In genomic region chrX:12591223-12592120, dm6 we compare ENCODE assay signal across 1 fruit fly cellular context.
TF ChIP-seq lines count a peak whose summit lies in the region.

No protein-coding gene starts in this region.

TF ChIP-seq in whole organism, embryonic, 481 proteins besides CTCF, POLR2A, EP300 and RAD21 (continued from another document):
- peak; percentile 49 for TF ChIP-seq CG11398 (GFP tag; optimal IDR thresholded peaks at IDR 0.05; lab: Kevin White, UChicago)
- TF ChIP-seq lilli (GFP tag; optimal IDR thresholded peaks at IDR 0.05; lab: Kevin White, UChicago): peak; percentile 25
- peak; percentile 46 for TF ChIP-seq tin (GFP tag; optimal IDR thresholded peaks at IDR 0.05; lab: Kevin White, UChicago)
- TF ChIP-seq CG34422 (GFP tag; IDR thresholded peaks at IDR 0.05; lab: Robert Waterston, UW): no peak; the same call in 2 of the 3 replicates
- no peak for TF ChIP-seq CG7357 (GFP tag; IDR thresholded peaks at IDR 0.05; lab: Robert Waterston, UW)
- TF ChIP-seq CG8089 (GFP tag; optimal IDR thresholded peaks at IDR 0.05; lab: Kevin White, UChicago): peak; percentile 11
- TF ChIP-seq CG42726 (GFP tag; IDR thresholded peaks at IDR 0.05; lab: Robert Waterston, UW; ENCODE audit: partially characterized antibody): no peak
- TF ChIP-seq pum (GFP tag; optimal IDR thresholded peaks at IDR 0.05; lab: Kevin White, UChicago): no peak
- TF ChIP-seq Ets65A (GFP tag; lab: Kevin White, UChicago): peak; percentile 93
- TF ChIP-seq dmrt11E (tag; optimal IDR thresholded peaks at IDR 0.05; lab: Kevin White, UChicago): peak; percentile 50
- no peak for TF ChIP-seq ftz-f1 (GFP tag; optimal IDR thresholded peaks at IDR 0.05; lab: Kevin White, UChicago)
- peak; percentile 82; the same call in 3 of the 4 replicates for TF ChIP-seq chinmo (GFP tag; IDR thresholded peaks at IDR 0.05; lab: Robert Waterston, UW; ENCODE audit: partially characterized antibody)
- TF ChIP-seq CG12236 (GFP tag; optimal IDR thresholded peaks at IDR 0.05; lab: Kevin White, UChicago): peak; percentile 23
- TF ChIP-seq Blimp-1 (GFP tag; optimal IDR thresholded peaks at IDR 0.05; lab: Kevin White, UChicago): peak; percentile 33
- peak; percentile 46 for TF ChIP-seq Nf-YB (GFP tag; optimal IDR thresholded peaks at IDR 0.05; lab: Kevin White, UChicago)
- TF ChIP-seq Sin3A (optimal IDR thresholded peaks at IDR 0.05; lab: Kevin White, UChicago): no peak
- peak; percentile 23 for TF ChIP-seq Camta (GFP tag; optimal IDR thresholded peaks at IDR 0.05; lab: Kevin White, UChicago)
- TF ChIP-seq fd64A (GFP tag; optimal IDR thresholded peaks at IDR 0.05; lab: Kevin White, UChicago): peak; percentile 47
- TF ChIP-seq so (GFP tag; IDR thresholded peaks at IDR 0.05; lab: Robert Waterston, UW): no peak
- peak; percentile 17; the same call in 1 of the 2 replicates for TF ChIP-seq CG11085 (GFP tag; IDR thresholded peaks at IDR 0.05; lab: Robert Waterston, UW)
- TF ChIP-seq NC2β (GFP tag; optimal IDR thresholded peaks at IDR 0.05; lab: Kevin White, UChicago): peak; percentile 23
- peak; percentile 40 for TF ChIP-seq CG8944 (GFP tag; optimal IDR thresholded peaks at IDR 0.05; lab: Kevin White, UChicago)
- peak; percentile 32 for TF ChIP-seq CG6654 (GFP tag; optimal IDR thresholded peaks at IDR 0.05; lab: Kevin White, UChicago)
- peak; percentile 4 for TF ChIP-seq zfh2 (GFP tag; optimal IDR thresholded peaks at IDR 0.05; lab: Kevin White, UChicago)
- peak; percentile 39 to 62 for TF ChIP-seq bsh (GFP tag; optimal IDR thresholded peaks at IDR 0.05; lab: Kevin White, UChicago)
- no peak for TF ChIP-seq CG12071 (GFP tag; optimal IDR thresholded peaks at IDR 0.05; lab: Kevin White, UChicago)
- peak; percentile 43 for TF ChIP-seq CG2712 (tag; optimal IDR thresholded peaks at IDR 0.05; lab: Kevin White, UChicago)
- no peak for TF ChIP-seq Trl (optimal IDR thresholded peaks at IDR 0.05; lab: Kevin White, UChicago)
- TF ChIP-seq Trl (GFP tag; optimal IDR thresholded peaks at IDR 0.05; lab: Kevin White, UChicago): peak; percentile 43
- peak; percentile 31 for TF ChIP-seq Asciz (GFP tag; optimal IDR thresholded peaks at IDR 0.05; lab: Kevin White, UChicago)
- peak; percentile 12 for TF ChIP-seq CG11723 (GFP tag; optimal IDR thresholded peaks at IDR 0.05; lab: Kevin White, UChicago)
- peak; percentile 10 for TF ChIP-seq cato (GFP tag; optimal IDR thresholded peaks at IDR 0.05; lab: Kevin White, UChicago; ENCODE audit: borderline replicate concordance)
- peak; percentile 23 for TF ChIP-seq repo (GFP tag; optimal IDR thresholded peaks at IDR 0.05; lab: Kevin White, UChicago)
- TF ChIP-seq CG4854 (GFP tag; optimal IDR thresholded peaks at IDR 0.05; lab: Kevin White, UChicago): no peak
- no peak for TF ChIP-seq rib (GFP tag; IDR thresholded peaks at IDR 0.05; lab: Robert Waterston, UW)
- TF ChIP-seq Ssrp (tag; optimal IDR thresholded peaks at IDR 0.05; lab: Kevin White, UChicago): peak; percentile 36
- no peak for TF ChIP-seq CG9932 (GFP tag; IDR thresholded peaks at IDR 0.05; lab: Robert Waterston, UW)
- no peak for TF ChIP-seq aop (GFP tag; IDR thresholded peaks at IDR 0.05; lab: Robert Waterston, UW)
- TF ChIP-seq maf-S (GFP tag; optimal IDR thresholded peaks at IDR 0.05; lab: Kevin White, UChicago): no peak
- TF ChIP-seq CG5180 (GFP tag; optimal IDR thresholded peaks at IDR 0.05; lab: Kevin White, UChicago): peak; percentile 56
- peak; percentile 45 for TF ChIP-seq Mes4 (GFP tag; optimal IDR thresholded peaks at IDR 0.05; lab: Kevin White, UChicago)
- TF ChIP-seq CG2678 (tag; optimal IDR thresholded peaks at IDR 0.05; lab: Kevin White, UChicago): peak; percentile 66
- TF ChIP-seq CG12769 (tag; optimal IDR thresholded peaks at IDR 0.05; lab: Kevin White, UChicago): peak; percentile 62
- peak; percentile 53 for TF ChIP-seq cwo (GFP tag; optimal IDR thresholded peaks at IDR 0.05; lab: Kevin White, UChicago)
- peak; percentile 13 to 64 for TF ChIP-seq Hr51 (GFP tag; optimal IDR thresholded peaks at IDR 0.05; lab: Kevin White, UChicago)
- no peak for TF ChIP-seq z (GFP tag; IDR thresholded peaks at IDR 0.05; lab: Robert Waterston, UW)
- peak; percentile 13 for TF ChIP-seq twi (tag; optimal IDR thresholded peaks at IDR 0.05; lab: Kevin White, UChicago)
- no peak for TF ChIP-seq HLH4C (GFP tag; IDR thresholded peaks at IDR 0.05; lab: Robert Waterston, UW; ENCODE audit: partially characterized antibody)
- peak; percentile 63 for TF ChIP-seq phol (tag; optimal IDR thresholded peaks at IDR 0.05; lab: Kevin White, UChicago)
- no peak for TF ChIP-seq pfk (GFP tag; optimal IDR thresholded peaks at IDR 0.05; lab: Kevin White, UChicago)
- no peak for TF ChIP-seq TFAM (GFP tag; optimal IDR thresholded peaks at IDR 0.05; lab: Kevin White, UChicago)
- TF ChIP-seq sens (GFP tag; lab: Kevin White, UChicago): peak; percentile 93
- TF ChIP-seq Hmx (GFP tag; optimal IDR thresholded peaks at IDR 0.05; lab: Kevin White, UChicago): no peak
- peak; percentile 43 for TF ChIP-seq CG4820 (GFP tag; optimal IDR thresholded peaks at IDR 0.05; lab: Kevin White, UChicago)
- TF ChIP-seq sob (GFP tag; IDR thresholded peaks at IDR 0.05; lab: Robert Waterston, UW): no peak
- TF ChIP-seq CG1602 (GFP tag; optimal IDR thresholded peaks at IDR 0.05; lab: Kevin White, UChicago): peak; percentile 22
- peak; percentile 40 for TF ChIP-seq Sox102F (GFP tag; optimal IDR thresholded peaks at IDR 0.05; lab: Kevin White, UChicago)
- no peak for TF ChIP-seq CG9797 (GFP tag; optimal IDR thresholded peaks at IDR 0.05; lab: Kevin White, UChicago)
- TF ChIP-seq vvl (GFP tag; IDR thresholded peaks at IDR 0.05; lab: Robert Waterston, UW): peak; percentile 87
- peak; percentile 67 for TF ChIP-seq Six4 (GFP tag; optimal IDR thresholded peaks at IDR 0.05; lab: Kevin White, UChicago)
- peak; percentile 74 for TF ChIP-seq CG4282 (GFP tag; optimal IDR thresholded peaks at IDR 0.05; lab: Kevin White, UChicago)
- TF ChIP-seq CG17385 (GFP tag; optimal IDR thresholded peaks at IDR 0.05; lab: Kevin White, UChicago): peak; percentile 41
- TF ChIP-seq gfzf (GFP tag; optimal IDR thresholded peaks at IDR 0.05; lab: Kevin White, UChicago): no peak
- peak; percentile 27 for TF ChIP-seq CG13123 (GFP tag; optimal IDR thresholded peaks at IDR 0.05; lab: Kevin White, UChicago)
- peak; percentile 70 for TF ChIP-seq gem (tag; optimal IDR thresholded peaks at IDR 0.05; lab: Kevin White, UChicago)
- peak; percentile 32 for TF ChIP-seq CG7786 (GFP tag; optimal IDR thresholded peaks at IDR 0.05; lab: Kevin White, UChicago)
- peak; percentile 36 for TF ChIP-seq CG6813 (GFP tag; optimal IDR thresholded peaks at IDR 0.05; lab: Kevin White, UChicago)
- TF ChIP-seq Hr78 (GFP tag; optimal IDR thresholded peaks at IDR 0.05; lab: Kevin White, UChicago): peak in 1 of 2 experiments; percentile 66
- no peak for TF ChIP-seq stc (GFP tag; IDR thresholded peaks at IDR 0.05; lab: Robert Waterston, UW)
- no peak for TF ChIP-seq Doc3 (GFP tag; IDR thresholded peaks at IDR 0.05; lab: Robert Waterston, UW; ENCODE audit: partially characterized antibody)
- peak; percentile 43 for TF ChIP-seq CG13894 (tag; optimal IDR thresholded peaks at IDR 0.05; lab: Kevin White, UChicago)
- peak; percentile 25 for TF ChIP-seq CG30431 (GFP tag; optimal IDR thresholded peaks at IDR 0.05; lab: Kevin White, UChicago)
- TF ChIP-seq Mrtf (GFP tag; IDR thresholded peaks at IDR 0.05; lab: Robert Waterston, UW): no peak
- peak; percentile 46 for TF ChIP-seq Bdp1 (GFP tag; optimal IDR thresholded peaks at IDR 0.05; lab: Kevin White, UChicago)
- TF ChIP-seq CG33557 (GFP tag; optimal IDR thresholded peaks at IDR 0.05; lab: Kevin White, UChicago): peak; percentile 45
- TF ChIP-seq CG11695 (GFP tag; IDR thresholded peaks at IDR 0.05; lab: Robert Waterston, UW): 0 out of 3 replicates have a peak, but pooled peaks have one; percentile 6
- TF ChIP-seq cg (GFP tag; optimal IDR thresholded peaks at IDR 0.05; lab: Kevin White, UChicago): peak; percentile 96
- peak; percentile 54 for TF ChIP-seq CG13424 (tag; optimal IDR thresholded peaks at IDR 0.05; lab: Kevin White, UChicago)
- peak; percentile 29 for TF ChIP-seq CG3281 (GFP tag; optimal IDR thresholded peaks at IDR 0.05; lab: Kevin White, UChicago)
- no peak for TF ChIP-seq Dref (GFP tag; IDR thresholded peaks at IDR 0.05; lab: Robert Waterston, UW)
- TF ChIP-seq CG32532 (GFP tag; IDR thresholded peaks at IDR 0.05; lab: Robert Waterston, UW): peak; percentile 42; the same call in 1 of the 2 replicates
- no peak for TF ChIP-seq insv (GFP tag; optimal IDR thresholded peaks at IDR 0.05; lab: Kevin White, UChicago)
- no peak for TF ChIP-seq CG17912 (GFP tag; optimal IDR thresholded peaks at IDR 0.05; lab: Kevin White, UChicago)
- TF ChIP-seq slou (GFP tag; optimal IDR thresholded peaks at IDR 0.05; lab: Kevin White, UChicago): no peak
- peak; percentile 35 for TF ChIP-seq az2 (GFP tag; optimal IDR thresholded peaks at IDR 0.05; lab: Kevin White, UChicago)
- TF ChIP-seq CG16863 (GFP tag; optimal IDR thresholded peaks at IDR 0.05; lab: Kevin White, UChicago): peak; percentile 46
- peak; percentile 39 for TF ChIP-seq CG8388 (GFP tag; optimal IDR thresholded peaks at IDR 0.05; lab: Kevin White, UChicago)
- TF ChIP-seq Abd-B (GFP tag; optimal IDR thresholded peaks at IDR 0.05; lab: Kevin White, UChicago): no peak
- TF ChIP-seq CG12104 (GFP tag; optimal IDR thresholded peaks at IDR 0.05; lab: Kevin White, UChicago): peak; percentile 48
- TF ChIP-seq CG17829 (tag; optimal IDR thresholded peaks at IDR 0.05; lab: Kevin White, UChicago): peak; percentile 47
- TF ChIP-seq CG6683 (GFP tag; optimal IDR thresholded peaks at IDR 0.05; lab: Kevin White, UChicago): no peak
- TF ChIP-seq CG17328 (GFP tag; IDR thresholded peaks at IDR 0.05; lab: Robert Waterston, UW): 0 out of 2 replicates have a peak, but pooled peaks have one; percentile 10
- no peak for TF ChIP-seq tap (tag; optimal IDR thresholded peaks at IDR 0.05; lab: Kevin White, UChicago)
- no peak for TF ChIP-seq CG2116 (GFP tag; optimal IDR thresholded peaks at IDR 0.05; lab: Kevin White, UChicago)
- peak; percentile 64 for TF ChIP-seq nom (GFP tag; optimal IDR thresholded peaks at IDR 0.05; lab: Kevin White, UChicago)
- peak; percentile 31 for TF ChIP-seq CG2120 (GFP tag; optimal IDR thresholded peaks at IDR 0.05; lab: Kevin White, UChicago)
- TF ChIP-seq esg (GFP tag; conservative IDR thresholded peaks at IDR 0.05; lab: Robert Waterston, UW): no peak
- peak; percentile 6 for TF ChIP-seq luna (GFP tag; optimal IDR thresholded peaks at IDR 0.05; lab: Kevin White, UChicago)
- peak; percentile 52 for TF ChIP-seq CG10543 (GFP tag; optimal IDR thresholded peaks at IDR 0.05; lab: Kevin White, UChicago)
- TF ChIP-seq gt (GFP tag; IDR thresholded peaks at IDR 0.05; lab: Robert Waterston, UW): no peak
- peak; percentile 52 for TF ChIP-seq disco-r (GFP tag; optimal IDR thresholded peaks at IDR 0.05; lab: Kevin White, UChicago)
- TF ChIP-seq CG4404 (GFP tag; IDR thresholded peaks at IDR 0.05; lab: Robert Waterston, UW): peak; percentile 24; the same call in 1 of the 2 replicates
- TF ChIP-seq CG18619 (GFP tag; optimal IDR thresholded peaks at IDR 0.05; lab: Kevin White, UChicago): peak; percentile 45
- TF ChIP-seq CG11093 (GFP tag; IDR thresholded peaks at IDR 0.05; lab: Robert Waterston, UW): no peak
- no peak for TF ChIP-seq psq (GFP tag; optimal IDR thresholded peaks at IDR 0.05; lab: Kevin White, UChicago)
- peak; percentile 39 for TF ChIP-seq Xbp1 (GFP tag; optimal IDR thresholded peaks at IDR 0.05; lab: Kevin White, UChicago)
- peak; percentile 68 for TF ChIP-seq CG18262 (tag; optimal IDR thresholded peaks at IDR 0.05; lab: Kevin White, UChicago)
- TF ChIP-seq lola (GFP tag; optimal IDR thresholded peaks at IDR 0.05; lab: Kevin White, UChicago): peak in 1 of 3 experiments; percentile 68
- peak; percentile 21 for TF ChIP-seq CG10462 (GFP tag; optimal IDR thresholded peaks at IDR 0.05; lab: Kevin White, UChicago)
- peak; percentile 18 for TF ChIP-seq HmgD (GFP tag; optimal IDR thresholded peaks at IDR 0.05; lab: Kevin White, UChicago)
TF ChIP-seq in whole organism, embryonic: peak in this region for 195.
